Worm (Caenorhabditis elegans) whole organism, L2 larva: ENCODE measurements around the gene H25K10.4.

Source experiments
- aly-2 ChIP-seq: fragments of 150-350 bp; optimal IDR thresholded peaks from 2 replicates; lab custom pipeline; 2014; ENCODE audit warnings: missing biosample characterization, missing genetic modification characterization
- ama-1 ChIP-seq: fragments of 150-350 bp; optimal IDR thresholded peaks from 2 replicates; lab custom pipeline; 2018; ENCODE audit warnings: inconsistent platforms
- lin-13 ChIP-seq: fragments of 150-350 bp; optimal IDR thresholded peaks from 2 replicates; lab custom pipeline; 2014; ENCODE audit warnings: missing biosample characterization, missing genetic modification reagents, missing genetic modification characterization
- nhr-10 ChIP-seq: sonication (generic microtip); optimal IDR thresholded peaks from 2 replicates; lab custom pipeline; 2017; ENCODE audit warnings: missing biosample characterization, missing genetic modification characterization
- nhr-237 ChIP-seq: fragments of 150-350 bp; optimal IDR thresholded peaks from 2 replicates; lab custom pipeline; 2014; ENCODE audit warnings: missing biosample characterization, missing genetic modification characterization
- nhr-6 ChIP-seq: fragments of 150-350 bp; optimal IDR thresholded peaks from 2 replicates; lab custom pipeline; 2014; ENCODE audit warnings: missing biosample characterization, missing genetic modification characterization
- peb-1 ChIP-seq: fragments of 150-350 bp; optimal IDR thresholded peaks from 2 replicates; lab custom pipeline; 2014; ENCODE audit warnings: missing biosample characterization, missing genetic modification characterization
- sma-3 ChIP-seq: sonication (generic microtip); optimal IDR thresholded peaks from 2 replicates; lab custom pipeline; 2016; ENCODE audit warnings: missing genetic modification reagents, missing genetic modification characterization, missing compliant biosample characterization
- unc-62 ChIP-seq: fragments of 150-350 bp; optimal IDR thresholded peaks from 2 replicates; lab custom pipeline; 2014; ENCODE audit warnings: missing biosample characterization, missing genetic modification reagents, missing genetic modification characterization
- zag-1 ChIP-seq: fragments of 150-350 bp; optimal IDR thresholded peaks from 2 replicates; lab custom pipeline; 2014; ENCODE audit warnings: missing biosample characterization, missing genetic modification characterization
- ztf-4 ChIP-seq: fragments of 150-350 bp; optimal IDR thresholded peaks from 2 replicates; lab custom pipeline; 2014; ENCODE audit warnings: missing biosample characterization, missing genetic modification characterization

DNA sequence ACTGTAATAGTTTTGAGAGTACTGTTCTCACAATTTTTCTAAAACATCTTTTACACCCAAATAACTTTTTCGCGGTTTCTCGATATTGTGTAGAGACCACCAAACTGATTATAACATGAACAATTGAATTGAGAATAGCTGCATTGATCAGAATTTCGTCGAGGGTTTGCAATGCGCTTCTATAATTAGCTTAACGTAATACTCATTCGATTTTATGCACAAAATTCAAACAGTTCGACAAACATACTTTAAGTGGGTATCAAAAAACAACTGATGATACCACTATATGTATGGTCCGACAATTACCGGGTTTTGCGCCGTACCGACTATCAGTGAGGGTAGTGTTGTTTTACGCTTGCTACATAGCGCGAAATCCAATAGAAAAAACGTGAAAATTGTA is 11.0 kb downstream of the H25K10.4 start:
- no peak for TF ChIP-seq aly-2 (tag; lab: Kevin White, UChicago)
- no peak for TF ChIP-seq ztf-4 (tag; lab: Kevin White, UChicago)
- no peak for TF ChIP-seq nhr-237
- no peak for TF ChIP-seq peb-1
- TF ChIP-seq zag-1, result no peak
- TF ChIP-seq unc-62 (GFP tag; lab: Kevin White, UChicago), result no peak
- no peak for TF ChIP-seq nhr-10 (tag; lab: Kevin White, UChicago)
- no peak for TF ChIP-seq lin-13
- no peak for TF ChIP-seq nhr-6
- TF ChIP-seq ama-1 (lab: Kevin White, UChicago), result no peak
- TF ChIP-seq sma-3 (GFP tag; lab: Kevin White, UChicago), result no peak
